Worm (Caenorhabditis elegans) whole organism, L3 larva: ENCODE results near the gene lpr-6.

ENCODE experiments used
- aly-2 ChIP-seq: fragments of 150-350 bp; optimal IDR thresholded peaks from 2 replicates; lab custom pipeline; 2014; ENCODE audit warnings: missing biosample characterization, missing genetic modification characterization
- ceh-28 ChIP-seq: fragments of 150-350 bp; optimal IDR thresholded peaks from 2 replicates; lab custom pipeline; 2014; ENCODE audit warnings: missing biosample characterization, missing genetic modification reagents, missing genetic modification characterization
- elt-2 ChIP-seq: sonication (generic microtip); optimal IDR thresholded peaks from 2 replicates; lab custom pipeline; 2016; ENCODE audit warnings: missing genetic modification reagents, mild to moderate bottlenecking, missing genetic modification characterization, missing compliant biosample characterization
- elt-3 ChIP-seq, 3 experiments: fragments of 150-350 bp in 1 of 3; sonication (generic microtip) in 2 of 3; optimal IDR thresholded peaks; 2 replicates in 2 of 3; 4 replicates in 1 of 3; lab custom pipeline; 2014 to 2017; ENCODE audit warnings: missing biosample characterization in 3 of 3, missing genetic modification characterization in 3 of 3
- fkh-10 ChIP-seq: sonication (generic microtip); optimal IDR thresholded peaks from 2 replicates; lab custom pipeline; 2017; ENCODE audit warnings: missing biosample characterization, missing genetic modification reagents, missing genetic modification characterization
- mdl-1 ChIP-seq: fragments of 150-350 bp; optimal IDR thresholded peaks from 2 replicates; lab custom pipeline; 2014; ENCODE audit warnings: missing biosample characterization, missing genetic modification characterization
- nhr-77 ChIP-seq: fragments of 150-350 bp; optimal IDR thresholded peaks from 2 replicates; lab custom pipeline; 2014; ENCODE audit warnings: missing biosample characterization, missing genetic modification characterization
- pqm-1 ChIP-seq: fragments of 150-350 bp; optimal IDR thresholded peaks from 2 replicates; lab custom pipeline; 2017; ENCODE audit warnings: missing biosample characterization, missing genetic modification characterization, inconsistent platforms

DNA sequence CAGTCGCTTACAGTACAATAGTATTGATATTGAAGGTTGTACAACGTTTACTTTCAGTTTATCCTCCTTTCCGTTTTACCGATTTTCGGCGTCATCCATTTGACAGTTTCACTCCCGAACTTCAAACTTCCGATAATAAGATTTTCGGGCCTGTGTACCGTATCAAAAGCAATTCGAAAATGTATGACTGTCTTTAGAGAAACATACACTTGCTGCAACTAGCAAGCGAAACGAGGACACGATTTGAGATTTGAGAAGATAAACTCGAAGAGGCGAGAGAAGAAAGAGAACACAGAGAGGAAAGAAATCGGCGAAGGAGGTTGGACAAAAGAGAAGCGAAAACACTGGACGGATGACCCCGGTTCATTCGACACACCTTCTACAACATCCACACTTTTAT, 2.1 kb downstream of the lpr-6 start, which contains the start of gene lpr-5:
- TF ChIP-seq pqm-1 (tag; lab: Kevin White, UChicago) (no peak), fkh-10 (no peak), nhr-77 (no peak), ceh-28 (tag; lab: Kevin White, UChicago) (no peak), elt-3 (tag; optimal IDR thresholded peaks at IDR 0.05; lab: Kevin White, UChicago) (no peak), mdl-1 (tag; lab: Kevin White, UChicago) (no peak), aly-2 (tag; lab: Kevin White, UChicago) (no peak), elt-2 (tag; lab: Kevin White, UChicago) (no peak)
